Fruit fly (Drosophila melanogaster): ENCODE measurements around the gene AANATL7.

The AANATL7 gene

dm6 chrX:2538387-2538786 lies 42.4 kb upstream of the AANATL7 start:
- TF ChIP-seq Hr96 (GFP tag; optimal IDR thresholded peaks at IDR 0.05) = no peak
- no peak for TF ChIP-seq bab1 (GFP tag; optimal IDR thresholded peaks at IDR 0.05)
- TF ChIP-seq tj (GFP tag; optimal IDR thresholded peaks at IDR 0.05) = peak; percentile 13
- TF ChIP-seq kay (GFP tag; ENCODE audit: borderline replicate concordance) = peak; percentile 28

- TF ChIP-seq CG7045 (GFP tag; optimal IDR thresholded peaks at IDR 0.05) = no peak
- TF ChIP-seq CG5204 (GFP tag; optimal IDR thresholded peaks at IDR 0.05) = no peak
- TF ChIP-seq toe (GFP tag; optimal IDR thresholded peaks at IDR 0.05) = no peak
- TF ChIP-seq Hr96 (GFP tag; optimal IDR thresholded peaks at IDR 0.05) = no peak
- no peak for TF ChIP-seq CG33017 (tag; optimal IDR thresholded peaks at IDR 0.05)
- TF ChIP-seq cnc (optimal IDR thresholded peaks at IDR 0.05) = no peak
- no peak for TF ChIP-seq Crg-1 (GFP tag; optimal IDR thresholded peaks at IDR 0.05)
- TF ChIP-seq bab1 (GFP tag; optimal IDR thresholded peaks at IDR 0.05) = no peak
- TF ChIP-seq CG1620 (GFP tag; optimal IDR thresholded peaks at IDR 0.05) = no peak
- TF ChIP-seq pad (GFP tag; optimal IDR thresholded peaks at IDR 0.05) = no peak
- no peak for TF ChIP-seq cic (GFP tag; optimal IDR thresholded peaks at IDR 0.05)
- no peak for TF ChIP-seq kay (GFP tag; ENCODE audit: borderline replicate concordance)
- TF ChIP-seq tj (GFP tag; optimal IDR thresholded peaks at IDR 0.05) = no peak
- TF ChIP-seq CG14711 (tag; optimal IDR thresholded peaks at IDR 0.05) = no peak
- no peak for TF ChIP-seq CG12768 (GFP tag; optimal IDR thresholded peaks at IDR 0.05)
- no peak for TF ChIP-seq CG11617 (GFP tag; optimal IDR thresholded peaks at IDR 0.05)
Measured at dm6 chrX:2539495-2539894, 41.3 kb upstream of the AANATL7 start.

- TF ChIP-seq tj (GFP tag; optimal IDR thresholded peaks at IDR 0.05) (peak; percentile 61), CG7101 (tag; optimal IDR thresholded peaks at IDR 0.05) (no peak)
Measured at dm6 chrX:2542500-2542899, 38.3 kb upstream of the AANATL7 start.

dm6 chrX:2545328-2545758 lies 35.4 kb upstream of the AANATL7 start, which contains the start of gene trol:
Gene trol, minus strand, starts transcription at chrX:2545427.
- no peak for TF ChIP-seq cic (GFP tag; optimal IDR thresholded peaks at IDR 0.05)
- no peak for TF ChIP-seq CG5204 (GFP tag; optimal IDR thresholded peaks at IDR 0.05)
- TF ChIP-seq Mnt (GFP tag; optimal IDR thresholded peaks at IDR 0.05) = peak; percentile 31
- TF ChIP-seq ovo (GFP tag; optimal IDR thresholded peaks at IDR 0.05) = peak; percentile 44
- TF ChIP-seq CG7101 (tag; optimal IDR thresholded peaks at IDR 0.05) = no peak
- peak; percentile 34 for TF ChIP-seq CG12768 (GFP tag; optimal IDR thresholded peaks at IDR 0.05)
- TF ChIP-seq CG14711 (tag; optimal IDR thresholded peaks at IDR 0.05) = no peak
- no peak for TF ChIP-seq CG7045 (GFP tag; optimal IDR thresholded peaks at IDR 0.05)
- TF ChIP-seq CG11617 (GFP tag; optimal IDR thresholded peaks at IDR 0.05) = peak; percentile 25
- no peak for TF ChIP-seq kay (GFP tag; ENCODE audit: borderline replicate concordance)
- TF ChIP-seq CG33017 (tag; optimal IDR thresholded peaks at IDR 0.05) = no peak
- TF ChIP-seq bab1 (GFP tag; optimal IDR thresholded peaks at IDR 0.05) = peak; percentile 1
- TF ChIP-seq CG1620 (GFP tag; optimal IDR thresholded peaks at IDR 0.05) = no peak
- no peak for TF ChIP-seq Clk (GFP tag; optimal IDR thresholded peaks at IDR 0.05)
- no peak for TF ChIP-seq cnc (optimal IDR thresholded peaks at IDR 0.05)
- no peak for TF ChIP-seq Hr96 (GFP tag; optimal IDR thresholded peaks at IDR 0.05)
- peak; percentile 51 for TF ChIP-seq tj (GFP tag; optimal IDR thresholded peaks at IDR 0.05)
- TF ChIP-seq pad (GFP tag; optimal IDR thresholded peaks at IDR 0.05) = no peak
- TF ChIP-seq toe (GFP tag; optimal IDR thresholded peaks at IDR 0.05) = no peak
- no peak for TF ChIP-seq Crg-1 (GFP tag; optimal IDR thresholded peaks at IDR 0.05)

dm6 chrX:2546260-2546659 lies 34.5 kb upstream of the AANATL7 start:
- no peak for TF ChIP-seq kay (GFP tag; ENCODE audit: borderline replicate concordance)
- no peak for TF ChIP-seq CG7045 (GFP tag; optimal IDR thresholded peaks at IDR 0.05)
- no peak for TF ChIP-seq CG12768 (GFP tag; optimal IDR thresholded peaks at IDR 0.05)
- no peak for TF ChIP-seq CG14711 (tag; optimal IDR thresholded peaks at IDR 0.05)
- no peak for TF ChIP-seq pad (GFP tag; optimal IDR thresholded peaks at IDR 0.05)
- TF ChIP-seq CG7101 (tag; optimal IDR thresholded peaks at IDR 0.05) = no peak
- no peak for TF ChIP-seq CG1620 (GFP tag; optimal IDR thresholded peaks at IDR 0.05)
- no peak for TF ChIP-seq cnc (optimal IDR thresholded peaks at IDR 0.05)
- TF ChIP-seq Clk (GFP tag; optimal IDR thresholded peaks at IDR 0.05) = no peak
- no peak for TF ChIP-seq Mnt (GFP tag; optimal IDR thresholded peaks at IDR 0.05)
- no peak for TF ChIP-seq toe (GFP tag; optimal IDR thresholded peaks at IDR 0.05)
- TF ChIP-seq CG11617 (GFP tag; optimal IDR thresholded peaks at IDR 0.05) = no peak
- no peak for TF ChIP-seq ovo (GFP tag; optimal IDR thresholded peaks at IDR 0.05)

dm6 chrX:2546664-2547487 lies 33.9 kb upstream of the AANATL7 start:
- TF ChIP-seq kay (GFP tag; ENCODE audit: borderline replicate concordance) (peak; percentile 19), Clk (GFP tag; optimal IDR thresholded peaks at IDR 0.05) (no peak)

dm6 chrX:2551906-2552305 lies 28.9 kb upstream of the AANATL7 start, which contains the start of gene Pdfr:
Gene Pdfr, plus strand, starts transcription at chrX:2552206.
- TF ChIP-seq tj (GFP tag; optimal IDR thresholded peaks at IDR 0.05) = no peak
- TF ChIP-seq Clk (GFP tag; optimal IDR thresholded peaks at IDR 0.05) = no peak
- no peak for TF ChIP-seq CG14711 (tag; optimal IDR thresholded peaks at IDR 0.05)
- peak; percentile 73 for TF ChIP-seq pad (GFP tag; optimal IDR thresholded peaks at IDR 0.05)
- no peak for TF ChIP-seq ovo (GFP tag; optimal IDR thresholded peaks at IDR 0.05)
- TF ChIP-seq toe (GFP tag; optimal IDR thresholded peaks at IDR 0.05) = no peak
- TF ChIP-seq Crg-1 (GFP tag; optimal IDR thresholded peaks at IDR 0.05) = no peak
- no peak for TF ChIP-seq CG11617 (GFP tag; optimal IDR thresholded peaks at IDR 0.05)
- TF ChIP-seq bab1 (GFP tag; optimal IDR thresholded peaks at IDR 0.05) = no peak
- TF ChIP-seq cic (GFP tag; optimal IDR thresholded peaks at IDR 0.05) = peak; percentile 8
- TF ChIP-seq CG12768 (GFP tag; optimal IDR thresholded peaks at IDR 0.05) = no peak
- no peak for TF ChIP-seq cnc (optimal IDR thresholded peaks at IDR 0.05)
- TF ChIP-seq kay (GFP tag; ENCODE audit: borderline replicate concordance) = no peak
- TF ChIP-seq Mnt (GFP tag; optimal IDR thresholded peaks at IDR 0.05) = no peak

Measured in whole organism, adult.